Worm (Caenorhabditis elegans) whole organism, L3 larva: Measurements from ENCODE around the gene F43G6.4.

Source experiments
- R02D3.7 ChIP-seq: fragments of 150-350 bp; optimal IDR thresholded peaks from 2 replicates; lab custom pipeline; 2014; ENCODE audit warnings: missing biosample characterization, missing genetic modification characterization
- ZK546.5 ChIP-seq: sonication (generic microtip); optimal IDR thresholded peaks from 2 replicates; lab custom pipeline; 2017; ENCODE audit warnings: missing biosample characterization, missing genetic modification characterization
- aly-2 ChIP-seq: fragments of 150-350 bp; optimal IDR thresholded peaks from 2 replicates; lab custom pipeline; 2014; ENCODE audit warnings: missing biosample characterization, missing genetic modification characterization
- ama-1 ChIP-seq: fragments of 150-350 bp; optimal IDR thresholded peaks from 2 replicates; lab custom pipeline; 2018
- ceh-16 ChIP-seq: sonication (generic microtip); optimal IDR thresholded peaks from 2 replicates; lab custom pipeline; 2017; ENCODE audit warnings: missing biosample characterization, missing genetic modification characterization
- ceh-28 ChIP-seq: fragments of 150-350 bp; optimal IDR thresholded peaks from 2 replicates; lab custom pipeline; 2014; ENCODE audit warnings: missing biosample characterization, missing genetic modification reagents, missing genetic modification characterization
- ceh-82 ChIP-seq: fragments of 150-350 bp; optimal IDR thresholded peaks from 2 replicates; lab custom pipeline; 2014; ENCODE audit warnings: missing biosample characterization, missing genetic modification characterization
- ceh-9 ChIP-seq: sonication (generic microtip); optimal IDR thresholded peaks from 2 replicates; lab custom pipeline; 2018; ENCODE audit warnings: missing biosample characterization, missing genetic modification characterization
- daf-12 ChIP-seq: fragments of 150-350 bp; optimal IDR thresholded peaks from 2 replicates; lab custom pipeline; 2014; ENCODE audit warnings: missing biosample characterization, missing genetic modification reagents, missing genetic modification characterization
- egl-27 ChIP-seq: sonication (generic microtip); optimal IDR thresholded peaks from 4 replicates; lab custom pipeline; 2017; ENCODE audit warnings: missing biosample characterization, missing genetic modification reagents, missing genetic modification characterization
- egl-5 ChIP-seq: fragments of 150-350 bp; optimal IDR thresholded peaks from 2 replicates; lab custom pipeline; 2017; ENCODE audit warnings: missing biosample characterization, missing genetic modification reagents, missing genetic modification characterization, inconsistent platforms
- elt-1 ChIP-seq: fragments of 150-350 bp; optimal IDR thresholded peaks from 2 replicates; lab custom pipeline; 2014; ENCODE audit warnings: missing biosample characterization, missing genetic modification characterization
- elt-2 ChIP-seq: sonication (generic microtip); optimal IDR thresholded peaks from 2 replicates; lab custom pipeline; 2016; ENCODE audit warnings: missing genetic modification reagents, mild to moderate bottlenecking, missing genetic modification characterization, missing compliant biosample characterization
- elt-3 ChIP-seq, 3 experiments: fragments of 150-350 bp in 1 of 3; sonication (generic microtip) in 2 of 3; optimal IDR thresholded peaks; 2 replicates in 2 of 3; 4 replicates in 1 of 3; lab custom pipeline; 2014 to 2017; ENCODE audit warnings: missing biosample characterization in 3 of 3, missing genetic modification characterization in 3 of 3
- eor-1 ChIP-seq, 2 experiments: fragments of 150-350 bp; optimal IDR thresholded peaks; 2 replicates each; lab custom pipeline; 2014 to 2018; ENCODE audit warnings: missing biosample characterization in 2 of 2, missing genetic modification characterization in 2 of 2
- fkh-10 ChIP-seq: sonication (generic microtip); optimal IDR thresholded peaks from 2 replicates; lab custom pipeline; 2017; ENCODE audit warnings: missing biosample characterization, missing genetic modification reagents, missing genetic modification characterization
- fkh-2 ChIP-seq: fragments of 150-350 bp; optimal IDR thresholded peaks from 2 replicates; lab custom pipeline; 2014; ENCODE audit warnings: missing biosample characterization, missing genetic modification reagents, missing genetic modification characterization
- fos-1 ChIP-seq: fragments of 150-350 bp; optimal IDR thresholded peaks from 2 replicates; lab custom pipeline; 2014; ENCODE audit warnings: missing biosample characterization, missing genetic modification characterization
- hmg-11 ChIP-seq: sonication (generic microtip); optimal IDR thresholded peaks from 2 replicates; lab custom pipeline; 2016; ENCODE audit warnings: missing genetic modification characterization, missing compliant biosample characterization
- jun-1 ChIP-seq: fragments of 150-350 bp; optimal IDR thresholded peaks from 2 replicates; lab custom pipeline; 2014; ENCODE audit warnings: missing biosample characterization, missing genetic modification reagents, missing genetic modification characterization
- lin-15B ChIP-seq: fragments of 150-350 bp; optimal IDR thresholded peaks from 2 replicates; lab custom pipeline; 2014; ENCODE audit warnings: missing biosample characterization, missing genetic modification characterization
- lin-39 ChIP-seq: fragments of 150-350 bp; optimal IDR thresholded peaks from 2 replicates; lab custom pipeline; 2018; ENCODE audit warnings: missing biosample characterization, missing genetic modification reagents, missing genetic modification characterization
- lsy-12 ChIP-seq: sonication (generic microtip); optimal IDR thresholded peaks from 2 replicates; lab custom pipeline; 2016; ENCODE audit warnings: mild to moderate bottlenecking, missing genetic modification characterization, missing compliant biosample characterization
- mdl-1 ChIP-seq: fragments of 150-350 bp; optimal IDR thresholded peaks from 2 replicates; lab custom pipeline; 2014; ENCODE audit warnings: missing biosample characterization, missing genetic modification characterization
- mml-1 ChIP-seq: fragments of 150-350 bp; sonication (generic microtip); optimal IDR thresholded peaks from 3 replicates; lab custom pipeline; 2014; ENCODE audit warnings: missing biosample characterization, missing genetic modification characterization
- nfya-1 ChIP-seq: sonication (generic microtip); optimal IDR thresholded peaks from 2 replicates; lab custom pipeline; 2017; ENCODE audit warnings: missing genetic modification characterization, mild to moderate bottlenecking, missing compliant biosample characterization, antibody characterized with exemption, moderate library complexity; ENCODE audit not compliant: insufficient read depth
- nhr-11 ChIP-seq: fragments of 150-350 bp; optimal IDR thresholded peaks from 2 replicates; lab custom pipeline; 2014; ENCODE audit warnings: missing biosample characterization, missing genetic modification characterization
- nhr-12 ChIP-seq: fragments of 150-350 bp; optimal IDR thresholded peaks from 2 replicates; lab custom pipeline; 2014; ENCODE audit warnings: missing biosample characterization, missing genetic modification characterization
- nhr-23 ChIP-seq: fragments of 150-350 bp; optimal IDR thresholded peaks from 2 replicates; lab custom pipeline; 2014; ENCODE audit warnings: missing biosample characterization, missing genetic modification reagents, missing genetic modification characterization
- nhr-237 ChIP-seq: fragments of 150-350 bp; optimal IDR thresholded peaks from 2 replicates; lab custom pipeline; 2014; ENCODE audit warnings: missing biosample characterization, missing genetic modification characterization
- nhr-25 ChIP-seq: sonication (generic microtip); optimal IDR thresholded peaks from 2 replicates; lab custom pipeline; 2017; ENCODE audit warnings: missing biosample characterization, missing genetic modification characterization
- nhr-28 ChIP-seq: fragments of 150-350 bp; optimal IDR thresholded peaks from 2 replicates; lab custom pipeline; 2014; ENCODE audit warnings: missing biosample characterization, missing genetic modification characterization
- nhr-43 ChIP-seq: sonication (generic microtip); optimal IDR thresholded peaks from 2 replicates; lab custom pipeline; 2016; ENCODE audit warnings: mild to moderate bottlenecking, missing genetic modification characterization, missing compliant biosample characterization; ENCODE audit not compliant: poor library complexity, severe bottlenecking
- nhr-67 ChIP-seq: fragments of 150-350 bp; optimal IDR thresholded peaks from 2 replicates; lab custom pipeline; 2014; ENCODE audit warnings: missing biosample characterization, missing genetic modification characterization
- nhr-76 ChIP-seq: fragments of 150-350 bp; sonication (generic microtip); optimal IDR thresholded peaks from 5 replicates; lab custom pipeline; 2014; ENCODE audit warnings: missing biosample characterization, missing genetic modification characterization
- nhr-77 ChIP-seq: fragments of 150-350 bp; optimal IDR thresholded peaks from 2 replicates; lab custom pipeline; 2014; ENCODE audit warnings: missing biosample characterization, missing genetic modification characterization
- pha-4 ChIP-seq: fragments of 150-350 bp; optimal IDR thresholded peaks from 2 replicates; lab custom pipeline; 2014; ENCODE audit warnings: missing biosample characterization, missing genetic modification reagents, missing genetic modification characterization
- pqm-1 ChIP-seq: fragments of 150-350 bp; optimal IDR thresholded peaks from 2 replicates; lab custom pipeline; 2017; ENCODE audit warnings: missing biosample characterization, missing genetic modification characterization, inconsistent platforms
- sea-2 ChIP-seq: fragments of 150-350 bp; sonication (generic microtip); optimal IDR thresholded peaks from 4 replicates; lab custom pipeline; 2014; ENCODE audit warnings: missing biosample characterization, missing genetic modification reagents, missing genetic modification characterization
- skn-1 ChIP-seq: fragments of 150-350 bp; optimal IDR thresholded peaks from 2 replicates; lab custom pipeline; 2014; ENCODE audit warnings: missing biosample characterization, missing genetic modification characterization
- snpc-4 ChIP-seq: fragments of 150-350 bp; optimal IDR thresholded peaks from 2 replicates; lab custom pipeline; 2014; ENCODE audit warnings: missing biosample characterization, missing genetic modification characterization
- tbx-2 ChIP-seq: sonication (generic microtip); optimal IDR thresholded peaks from 2 replicates; lab custom pipeline; 2016; ENCODE audit warnings: mild to moderate bottlenecking, missing genetic modification characterization, missing compliant biosample characterization
- unc-39 ChIP-seq: sonication (generic microtip); optimal IDR thresholded peaks from 4 replicates; lab custom pipeline; 2017; ENCODE audit warnings: missing biosample characterization, missing genetic modification characterization
- unc-62 ChIP-seq: fragments of 150-350 bp; sonication (generic microtip); optimal IDR thresholded peaks from 4 replicates; lab custom pipeline; 2014; ENCODE audit warnings: missing biosample characterization, missing genetic modification reagents, missing genetic modification characterization
- zag-1 ChIP-seq: fragments of 150-350 bp; optimal IDR thresholded peaks from 2 replicates; lab custom pipeline; 2014; ENCODE audit warnings: missing biosample characterization, missing genetic modification characterization
- ztf-11 ChIP-seq: fragments of 150-350 bp; optimal IDR thresholded peaks from 2 replicates; lab custom pipeline; 2014; ENCODE audit warnings: missing biosample characterization, missing genetic modification characterization
- ztf-4 ChIP-seq: fragments of 150-350 bp; optimal IDR thresholded peaks from 2 replicates; lab custom pipeline; 2014; ENCODE audit warnings: missing biosample characterization, missing genetic modification characterization

Gene F43G6.4

DNA sequence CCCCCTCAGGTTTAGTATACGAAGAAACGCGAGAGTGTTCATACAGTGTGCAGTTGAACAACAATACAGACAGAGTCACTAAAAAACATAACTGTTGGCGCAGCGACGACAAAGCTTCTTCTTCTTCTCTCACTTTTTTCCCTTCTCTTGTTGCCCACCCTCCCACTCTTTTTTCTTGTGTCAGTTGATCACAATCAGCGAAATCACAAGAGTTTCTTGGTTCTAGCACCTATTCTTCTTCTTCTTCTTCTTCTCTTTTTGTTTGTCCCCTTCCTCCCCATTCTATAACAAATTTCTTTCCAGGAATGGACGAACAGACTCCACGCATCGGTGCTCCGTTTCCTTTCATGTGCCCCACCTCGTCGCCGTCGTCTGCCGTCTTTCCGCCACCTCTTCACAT lies at the start of gene F43G6.4:
Gene F43G6.4, plus strand, starts transcription at position 301 of the 400 bp plus-strand sequence.
- TF ChIP-seq jun-1 (tag; lab: Kevin White, UChicago): no peak
- no peak for TF ChIP-seq ztf-4

DNA sequence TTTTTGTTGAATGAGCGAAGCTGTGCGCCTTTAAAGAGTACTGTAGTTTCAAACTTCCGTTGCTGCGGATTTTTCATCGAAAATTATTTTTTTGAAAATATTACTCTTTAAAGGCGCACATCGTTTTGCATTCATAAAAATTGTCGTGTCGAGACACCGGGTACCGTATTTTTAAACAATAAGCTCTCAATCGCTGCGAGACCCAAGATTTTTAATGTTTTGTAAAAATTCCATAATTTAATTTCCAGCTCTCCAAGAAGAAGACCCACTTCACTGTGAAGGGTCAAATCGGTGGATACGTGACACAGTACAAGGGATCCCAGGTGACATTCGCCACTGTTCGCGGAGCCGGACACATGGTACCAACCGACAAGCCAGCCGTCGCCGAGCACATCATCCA lies 48.2 kb upstream of the F43G6.4 start:
- TF ChIP-seq jun-1 (tag; lab: Kevin White, UChicago) (no peak), nhr-25 (no peak), ZK546.5 (tag; lab: Kevin White, UChicago) (no peak), hmg-11 (tag; lab: Kevin White, UChicago) (no peak), nhr-237 (tag; lab: Kevin White, UChicago) (no peak), ceh-9 (tag; lab: Kevin White, UChicago) (no peak), nhr-12 (tag; lab: Kevin White, UChicago) (no peak), egl-5 (tag; lab: Kevin White, UChicago) (no peak), nhr-11 (tag; lab: Kevin White, UChicago) (no peak), tbx-2 (no peak), ama-1 (no peak), elt-1 (tag; lab: Kevin White, UChicago) (no peak), skn-1 (tag; lab: Kevin White, UChicago) (no peak), nhr-28 (tag; lab: Kevin White, UChicago) (no peak), nhr-43 (tag; lab: Kevin White, UChicago) (no peak), egl-27 (tag; lab: Kevin White, UChicago) (no peak)
- TF ChIP-seq, all 47 proteins: peak for 0

DNA sequence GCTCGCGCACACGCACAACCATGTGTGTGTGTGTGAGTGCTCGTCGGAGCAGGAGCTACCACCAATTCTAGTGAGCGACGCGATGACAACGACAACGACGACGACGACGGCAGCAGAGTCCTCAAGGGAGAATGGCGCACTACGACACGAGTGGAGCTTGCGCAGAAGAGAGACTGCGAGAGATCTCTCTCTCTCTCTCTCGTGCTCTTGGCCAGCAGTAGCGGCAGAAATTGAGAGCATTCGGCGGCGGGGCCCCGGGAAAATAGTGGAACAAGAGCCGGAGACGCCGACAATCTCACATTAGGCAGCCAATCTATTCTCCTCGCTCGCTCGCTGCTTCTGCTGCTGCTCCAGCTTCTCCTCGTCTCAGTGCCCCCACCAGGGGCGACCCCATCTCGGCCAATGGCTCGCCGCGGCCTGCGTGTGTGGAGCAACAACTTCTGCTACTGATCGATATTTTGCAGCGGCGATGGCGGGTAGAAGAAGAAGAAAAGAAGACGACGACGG lies 43.7 kb upstream of the F43G6.4 start:
- TF ChIP-seq ceh-16 (tag; lab: Kevin White, UChicago) (no peak), ama-1 (peak; percentile 69), lin-39 (tag; lab: Kevin White, UChicago) (peak; percentile 92), R02D3.7 (tag; lab: Kevin White, UChicago) (no peak), ceh-28 (tag; lab: Kevin White, UChicago) (peak; percentile 32), fos-1 (tag; lab: Kevin White, UChicago) (no peak), skn-1 (tag; lab: Kevin White, UChicago) (peak; percentile 9), elt-2 (tag; lab: Kevin White, UChicago) (no peak), ztf-11 (tag; lab: Kevin White, UChicago) (no peak), pha-4 (no peak), fkh-10 (peak; percentile 30), pqm-1 (no peak), nhr-67 (no peak), nfya-1 (peak; percentile 90), nhr-77 (tag; lab: Kevin White, UChicago) (no peak), nhr-237 (tag; lab: Kevin White, UChicago) (no peak), mdl-1 (peak; percentile 15), lin-15B (tag; lab: Kevin White, UChicago) (peak; percentile 24), ceh-82 (tag; lab: Kevin White, UChicago) (peak; percentile 53), ceh-9 (tag; lab: Kevin White, UChicago) (no peak), nhr-28 (tag; lab: Kevin White, UChicago) (no peak), nhr-23 (tag; lab: Kevin White, UChicago) (no peak), snpc-4 (tag; lab: Kevin White, UChicago) (peak; percentile 8), fkh-2 (tag; lab: Kevin White, UChicago) (no peak), zag-1 (tag; lab: Kevin White, UChicago) (peak; percentile 22), egl-27 (tag; lab: Kevin White, UChicago) (peak; percentile 70), egl-5 (tag; lab: Kevin White, UChicago) (peak; percentile 50), ztf-4 (no peak), jun-1 (tag; lab: Kevin White, UChicago) (no peak), nhr-25 (no peak), unc-62 (GFP tag; lab: Kevin White, UChicago) (no peak), lsy-12 (tag; lab: Kevin White, UChicago) (peak; percentile 59), elt-1 (tag; lab: Kevin White, UChicago) (peak; percentile 4), nhr-12 (tag; lab: Kevin White, UChicago) (no peak), nhr-43 (tag; lab: Kevin White, UChicago) (no peak), ZK546.5 (tag; lab: Kevin White, UChicago) (no peak), nhr-11 (tag; lab: Kevin White, UChicago) (no peak), sea-2 (GFP tag; lab: Kevin White, UChicago) (peak; percentile 32), aly-2 (tag; lab: Kevin White, UChicago) (no peak), nhr-76 (tag; lab: Kevin White, UChicago) (no peak), eor-1 (tag; optimal IDR thresholded peaks at IDR 0.05; lab: Kevin White, UChicago) (no peak), elt-3 (tag; optimal IDR thresholded peaks at IDR 0.05; lab: Kevin White, UChicago) (no peak), tbx-2 (peak; percentile 47), mml-1 (no peak), daf-12 (tag; lab: Kevin White, UChicago) (no peak), unc-39 (no peak), hmg-11 (tag; lab: Kevin White, UChicago) (peak; percentile 70)
